Worm (Caenorhabditis elegans) whole organism, L3 larva: ENCODE results near the gene F20D6.12.

Source experiments
- ceh-82 ChIP-seq: fragments of 150-350 bp; optimal IDR thresholded peaks from 2 replicates; lab custom pipeline; 2014; ENCODE audit warnings: missing biosample characterization, missing genetic modification characterization
- ceh-9 ChIP-seq: sonication (generic microtip); optimal IDR thresholded peaks from 2 replicates; lab custom pipeline; 2018; ENCODE audit warnings: missing biosample characterization, missing genetic modification characterization
- daf-12 ChIP-seq: fragments of 150-350 bp; optimal IDR thresholded peaks from 2 replicates; lab custom pipeline; 2014; ENCODE audit warnings: missing biosample characterization, missing genetic modification reagents, missing genetic modification characterization
- elt-3 ChIP-seq, 3 experiments: fragments of 150-350 bp in 1 of 3; sonication (generic microtip) in 2 of 3; optimal IDR thresholded peaks; 2 replicates in 2 of 3; 4 replicates in 1 of 3; lab custom pipeline; 2014 to 2017; ENCODE audit warnings: missing biosample characterization in 3 of 3, missing genetic modification characterization in 3 of 3
- fos-1 ChIP-seq: fragments of 150-350 bp; optimal IDR thresholded peaks from 2 replicates; lab custom pipeline; 2014; ENCODE audit warnings: missing biosample characterization, missing genetic modification characterization
- lin-15B ChIP-seq: fragments of 150-350 bp; optimal IDR thresholded peaks from 2 replicates; lab custom pipeline; 2014; ENCODE audit warnings: missing biosample characterization, missing genetic modification characterization
- mml-1 ChIP-seq: fragments of 150-350 bp; sonication (generic microtip); optimal IDR thresholded peaks from 3 replicates; lab custom pipeline; 2014; ENCODE audit warnings: missing biosample characterization, missing genetic modification characterization
- nhr-76 ChIP-seq: fragments of 150-350 bp; sonication (generic microtip); optimal IDR thresholded peaks from 5 replicates; lab custom pipeline; 2014; ENCODE audit warnings: missing biosample characterization, missing genetic modification characterization
- pqm-1 ChIP-seq: fragments of 150-350 bp; optimal IDR thresholded peaks from 2 replicates; lab custom pipeline; 2017; ENCODE audit warnings: missing biosample characterization, missing genetic modification characterization, inconsistent platforms
- unc-39 ChIP-seq: sonication (generic microtip); optimal IDR thresholded peaks from 4 replicates; lab custom pipeline; 2017; ENCODE audit warnings: missing biosample characterization, missing genetic modification characterization
- unc-62 ChIP-seq: fragments of 150-350 bp; sonication (generic microtip); optimal IDR thresholded peaks from 4 replicates; lab custom pipeline; 2014; ENCODE audit warnings: missing biosample characterization, missing genetic modification reagents, missing genetic modification characterization

DNA sequence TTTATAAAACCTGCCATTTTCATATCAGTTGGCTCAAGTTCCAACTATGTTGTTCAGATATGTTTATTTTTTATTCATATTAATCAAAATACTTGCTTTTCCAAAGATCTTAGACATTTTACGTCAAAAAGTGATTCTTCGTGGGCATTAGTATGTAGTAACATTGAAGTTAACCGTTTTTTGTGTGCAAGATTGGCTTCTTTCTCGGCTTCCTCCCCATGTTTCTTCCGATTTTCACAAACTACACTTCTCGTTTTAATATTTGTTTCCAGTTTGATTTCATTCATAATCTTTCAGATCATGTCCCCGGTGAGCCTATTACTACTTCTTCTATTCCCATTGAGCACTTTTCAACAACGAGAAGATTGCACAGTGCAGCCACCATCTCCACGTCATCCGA is 32.5 kb downstream of the F20D6.12 start, which contains the start of gene sul-2:
- TF ChIP-seq nhr-76 (tag; lab: Kevin White, UChicago) (no peak), elt-3 (tag; optimal IDR thresholded peaks at IDR 0.05; lab: Kevin White, UChicago) (no peak), ceh-82 (tag; lab: Kevin White, UChicago) (no peak), ceh-9 (tag; lab: Kevin White, UChicago) (no peak), fos-1 (no peak), pqm-1 (tag; lab: Kevin White, UChicago) (no peak), daf-12 (tag; lab: Kevin White, UChicago) (no peak), lin-15B (tag; lab: Kevin White, UChicago) (no peak), unc-62 (GFP tag; lab: Kevin White, UChicago) (no peak), unc-39 (no peak), mml-1 (tag; lab: Kevin White, UChicago) (no peak)
